Worm (Caenorhabditis elegans): ENCODE measurements around the gene srg-1.

Gene srg-1

ce11 chrIII:6215943-6216342 lies 42.2 kb downstream of the srg-1 start:
- TF ChIP-seq Y56A3A.18 (GFP tag; IDR thresholded peaks at IDR 0.05): no peak

ce11 chrIII:6215476-6215875 lies 42.7 kb downstream of the srg-1 start, which contains the start of gene C23G10.11:
TSS of gene C23G10.11 (minus strand) at chrIII:6215576.
- TF ChIP-seq cebp-2 (GFP tag; IDR thresholded peaks at IDR 0.05) (no peak), C06A6.2 (GFP tag; conservative IDR thresholded peaks at IDR 0.05) (no peak), Y95B8A.8 (GFP tag; IDR thresholded peaks at IDR 0.05) (no peak), F49E8.2 (tag; optimal IDR thresholded peaks at IDR 0.05; ENCODE audit: insufficient read depth) (no peak), F55B11.4 (tag; optimal IDR thresholded peaks at IDR 0.05; ENCODE audit: borderline replicate concordance, insufficient read depth) (no peak), let-607 (tag; optimal IDR thresholded peaks at IDR 0.05) (no peak), F23B12.7 (tag; optimal IDR thresholded peaks at IDR 0.05; ENCODE audit: insufficient read depth) (no peak)

- TF ChIP-seq dox-1 (GFP tag; IDR thresholded peaks at IDR 0.05) (no peak), F22D6.2 (tag; optimal IDR thresholded peaks at IDR 0.05) (no peak), K11D2.4 (GFP tag; IDR thresholded peaks at IDR 0.05) (no peak), die-1 (tag; optimal IDR thresholded peaks at IDR 0.05) (no peak), B0261.1 (tag; optimal IDR thresholded peaks at IDR 0.05) (no peak), ceh-27 (GFP tag; optimal IDR thresholded peaks at IDR 0.05) (no peak), B0035.1 (tag; optimal IDR thresholded peaks at IDR 0.05) (no peak), lsl-1 (GFP tag; optimal IDR thresholded peaks at IDR 0.05) (no peak), sea-2 (GFP tag; IDR thresholded peaks at IDR 0.05) (no peak)
Observed at ce11 chrIII:6213915-6214314, 44.2 kb downstream of the srg-1 start, which contains the start of gene C23G10.10. TSS of gene C23G10.10 (minus strand) at chrIII:6214015.

ce11 chrIII:6210215-6210822 lies 47.8 kb downstream of the srg-1 start:
- TF ChIP-seq B0261.1 (tag; optimal IDR thresholded peaks at IDR 0.05) (peak; percentile 4), lag-1 (GFP tag; IDR thresholded peaks at IDR 0.05) (no peak), C17E4.6 (GFP tag; IDR thresholded peaks at IDR 0.05) (no peak), hlh-12 (tag; optimal IDR thresholded peaks at IDR 0.05) (no peak), B0336.3 (GFP tag; IDR thresholded peaks at IDR 0.05) (peak; percentile 63), rpc-1 (optimal IDR thresholded peaks at IDR 0.05) (no peak), rpc-1 (tag; optimal IDR thresholded peaks at IDR 0.05) (peak; percentile 7), ceh-79 (tag; optimal IDR thresholded peaks at IDR 0.05) (no peak), repo-1 (tag; optimal IDR thresholded peaks at IDR 0.05) (peak; percentile 21), ceh-58 (GFP tag; IDR thresholded peaks at IDR 0.05) (no peak), athp-1 (tag; optimal IDR thresholded peaks at IDR 0.05) (peak; percentile 64), lsl-1 (GFP tag; optimal IDR thresholded peaks at IDR 0.05) (peak; percentile 62), F22D6.2 (tag; optimal IDR thresholded peaks at IDR 0.05) (no peak), nhr-120 (GFP tag; IDR thresholded peaks at IDR 0.05) (no peak), K11D2.4 (GFP tag; IDR thresholded peaks at IDR 0.05) (no peak), F23B12.7 (tag; optimal IDR thresholded peaks at IDR 0.05; ENCODE audit: insufficient read depth) (no peak), somi-1 (GFP tag; optimal IDR thresholded peaks at IDR 0.05) (no peak), hlh-26 (GFP tag; conservative IDR thresholded peaks at IDR 0.05) (no peak), F37B4.10 (GFP tag; IDR thresholded peaks at IDR 0.05) (no peak), snpc-1.1 (tag; optimal IDR thresholded peaks at IDR 0.05; ENCODE audit: insufficient read depth) (peak; percentile 97), mcd-1 (GFP tag; IDR thresholded peaks at IDR 0.05) (no peak), lin-54 (GFP tag; optimal IDR thresholded peaks at IDR 0.05) (peak; percentile 12), zim-3 (tag; optimal IDR thresholded peaks at IDR 0.05) (no peak), ekl-4 (GFP tag; IDR thresholded peaks at IDR 0.05) (0 out of 2 replicates have a peak, but pooled peaks have one; percentile 42), sea-2 (GFP tag; IDR thresholded peaks at IDR 0.05) (no peak), aptf-2 (GFP tag; conservative IDR thresholded peaks at IDR 0.05) (no peak), sdz-38 (tag; optimal IDR thresholded peaks at IDR 0.05) (no peak), lin-26 (GFP tag; IDR thresholded peaks at IDR 0.05) (peak; percentile 66; the same call in 1 of the 2 replicates), dpl-1 (GFP tag; optimal IDR thresholded peaks at IDR 0.05) (no peak), nhr-179 (tag; optimal IDR thresholded peaks at IDR 0.05) (no peak), T26A5.8 (tag; optimal IDR thresholded peaks at IDR 0.05) (no peak), tbx-9 (tag; optimal IDR thresholded peaks at IDR 0.05; ENCODE audit: borderline replicate concordance) (no peak)

Data from whole organism, young adult.